Fruit fly (Drosophila melanogaster) whole organism, prepupa: Measurements from ENCODE around the gene meep.

Experiments
- Blimp-1 ChIP-seq: fragments of 200-800 bp; sonication (Bioruptor generic); optimal IDR thresholded peaks from 3 replicates; lab custom pipeline; 2017; ENCODE audit warnings: missing biosample characterization, missing genetic modification characterization, mild to moderate bottlenecking, moderate library complexity, missing genetic modification reagents
- CG10631 ChIP-seq: fragments of 200-800 bp; sonication (Bioruptor generic); optimal IDR thresholded peaks from 2 replicates; lab custom pipeline; 2016; ENCODE audit warnings: missing biosample characterization, missing genetic modification characterization
- CG10669 ChIP-seq: fragments of 200-800 bp; sonication (Bioruptor generic); optimal IDR thresholded peaks from 3 replicates; lab custom pipeline; 2018; ENCODE audit warnings: missing biosample characterization, mild to moderate bottlenecking, missing genetic modification characterization, moderate library complexity
- CG11762 ChIP-seq: fragments of 200-800 bp; sonication (Bioruptor generic); optimal IDR thresholded peaks from 3 replicates; lab custom pipeline; 2016; ENCODE audit warnings: missing biosample characterization, missing genetic modification characterization; ENCODE audit not compliant: insufficient read depth
- CG11902 ChIP-seq: fragments of 200-800 bp; sonication (Bioruptor generic); optimal IDR thresholded peaks from 3 replicates; lab custom pipeline; 2016; ENCODE audit warnings: missing biosample characterization, missing genetic modification characterization
- CG15336 ChIP-seq: fragments of 200-800 bp; sonication (Bioruptor generic); IDR thresholded peaks from 2 replicates; pipeline ENCODE4 v1.3.6; 2022; ENCODE audit warnings: missing biosample characterization, missing genetic modification characterization
- CG1621 ChIP-seq: fragments of 200-800 bp; sonication (Bioruptor generic); optimal IDR thresholded peaks from 3 replicates; lab custom pipeline; 2018; ENCODE audit warnings: missing biosample characterization, mild to moderate bottlenecking, missing genetic modification characterization
- CG3032 ChIP-seq: fragments of 200-800 bp; optimal IDR thresholded peaks from 2 replicates; lab custom pipeline; 2019; ENCODE audit warnings: missing biosample characterization, mild to moderate bottlenecking, missing genetic modification characterization, moderate library complexity
- CG31627 ChIP-seq: fragments of 200-800 bp; sonication (Bioruptor generic); optimal IDR thresholded peaks from 3 replicates; lab custom pipeline; 2016; ENCODE audit warnings: missing biosample characterization, missing genetic modification characterization
- CG32006 ChIP-seq: fragments of 200-800 bp; sonication (Bioruptor generic); optimal IDR thresholded peaks from 3 replicates; lab custom pipeline; 2017; ENCODE audit warnings: missing biosample characterization, mild to moderate bottlenecking, missing genetic modification characterization
- CG3919 ChIP-seq: fragments of 200-800 bp; sonication (Bioruptor generic); optimal IDR thresholded peaks from 3 replicates; lab custom pipeline; 2016; ENCODE audit warnings: missing biosample characterization, missing genetic modification characterization
- CG4318 ChIP-seq: fragments of 200-800 bp; sonication (Bioruptor generic); optimal IDR thresholded peaks from 3 replicates; lab custom pipeline; 2017; ENCODE audit warnings: missing biosample characterization, mild to moderate bottlenecking, missing genetic modification characterization
- CG6163 ChIP-seq: fragments of 200-800 bp; sonication (Bioruptor generic); IDR thresholded peaks from 3 replicates; pipeline ENCODE4 v1.3.6; 2022; ENCODE audit warnings: missing biosample characterization, missing genetic modification characterization
- CG6276 ChIP-seq: fragments of 200-800 bp; sonication (Bioruptor generic); optimal IDR thresholded peaks from 2 replicates; lab custom pipeline; 2017; ENCODE audit warnings: missing biosample characterization, mild to moderate bottlenecking, missing genetic modification characterization
- CG6792 ChIP-seq: fragments of 200-800 bp; sonication (Bioruptor generic); optimal IDR thresholded peaks from 3 replicates; lab custom pipeline; 2016; ENCODE audit warnings: missing biosample characterization, missing genetic modification characterization
- CG6854 ChIP-seq: fragments of 200-800 bp; sonication (Bioruptor generic); optimal IDR thresholded peaks from 2 replicates; lab custom pipeline; 2017; ENCODE audit warnings: missing biosample characterization, mild to moderate bottlenecking, missing genetic modification characterization
- CG8119 ChIP-seq: fragments of 200-800 bp; sonication (Bioruptor generic); IDR thresholded peaks from 3 replicates; pipeline ENCODE4 v1.3.6; 2022; ENCODE audit warnings: missing biosample characterization, missing genetic modification characterization
- CG9139 ChIP-seq: fragments of 200-800 bp; sonication (Bioruptor generic); optimal IDR thresholded peaks from 3 replicates; lab custom pipeline; 2017; ENCODE audit warnings: missing biosample characterization, mild to moderate bottlenecking, missing genetic modification characterization
- Eip75B ChIP-seq: fragments of 200-800 bp; sonication (Bioruptor generic); optimal IDR thresholded peaks from 3 replicates; lab custom pipeline; 2016; ENCODE audit warnings: missing biosample characterization, missing genetic modification characterization
- Eip78C ChIP-seq: fragments of 200-800 bp; sonication (Bioruptor generic); peaks from one replicate; lab custom pipeline; 2016; ENCODE audit warnings: missing biosample characterization, missing genetic modification characterization
- Eip93F ChIP-seq: fragments of 200-800 bp; sonication (Bioruptor generic); optimal IDR thresholded peaks from 2 replicates; lab custom pipeline; 2016; ENCODE audit warnings: missing biosample characterization, mild to moderate bottlenecking, missing genetic modification characterization
- Ets21C ChIP-seq: fragments of 200-800 bp; sonication (Bioruptor generic); optimal IDR thresholded peaks from 3 replicates; lab custom pipeline; 2016; ENCODE audit warnings: missing biosample characterization, missing genetic modification characterization
- Gug ChIP-seq: fragments of 200-800 bp; sonication (Bioruptor generic); IDR thresholded peaks from 2 replicates; pipeline ENCODE4 v1.3.6; 2022; ENCODE audit warnings: missing biosample characterization, missing genetic modification characterization
- Hr4 ChIP-seq: fragments of 200-800 bp; sonication (Bioruptor generic); optimal IDR thresholded peaks from 3 replicates; lab custom pipeline; 2016; ENCODE audit warnings: missing biosample characterization, missing genetic modification characterization
- OdsH ChIP-seq: fragments of 200-800 bp; sonication (Bioruptor generic); optimal IDR thresholded peaks from 3 replicates; lab custom pipeline; 2016; ENCODE audit warnings: missing biosample characterization, missing genetic modification characterization
- acj6 ChIP-seq: fragments of 200-800 bp; sonication (Bioruptor generic); optimal IDR thresholded peaks from 3 replicates; lab custom pipeline; 2016; ENCODE audit warnings: missing biosample characterization, missing genetic modification characterization
- dac ChIP-seq: fragments of 200-800 bp; sonication (Bioruptor generic); optimal IDR thresholded peaks from 2 replicates; lab custom pipeline; 2017; ENCODE audit warnings: missing biosample characterization, mild to moderate bottlenecking, missing genetic modification characterization
- dsx ChIP-seq: fragments of 200-800 bp; optimal IDR thresholded peaks from 3 replicates; lab custom pipeline; 2019; ENCODE audit warnings: missing biosample characterization, mild to moderate bottlenecking, missing genetic modification characterization, moderate library complexity; ENCODE audit not compliant: poor library complexity, severe bottlenecking
- eg ChIP-seq: fragments of 200-800 bp; sonication (Bioruptor generic); IDR thresholded peaks from 3 replicates; pipeline ENCODE4 v1.3.6; 2022; ENCODE audit warnings: missing biosample characterization, missing genetic modification characterization
- esn ChIP-seq: fragments of 200-800 bp; sonication (Bioruptor generic); optimal IDR thresholded peaks from 2 replicates; lab custom pipeline; 2016; ENCODE audit warnings: missing biosample characterization, mild to moderate bottlenecking, missing genetic modification characterization, moderate library complexity
- fd85E ChIP-seq: fragments of 200-800 bp; sonication (Bioruptor generic); optimal IDR thresholded peaks from 3 replicates; lab custom pipeline; 2016; ENCODE audit warnings: missing biosample characterization, missing genetic modification characterization
- fkh ChIP-seq: fragments of 200-800 bp; sonication (Bioruptor generic); optimal IDR thresholded peaks from 3 replicates; lab custom pipeline; 2017; ENCODE audit warnings: missing biosample characterization, mild to moderate bottlenecking, missing genetic modification characterization, moderate library complexity
- pdm3 ChIP-seq: fragments of 200-800 bp; sonication (Bioruptor generic); optimal IDR thresholded peaks from 3 replicates; lab custom pipeline; 2016; ENCODE audit warnings: missing biosample characterization, missing genetic modification characterization
- spab ChIP-seq: fragments of 200-800 bp; sonication (Bioruptor generic); optimal IDR thresholded peaks from 2 replicates; lab custom pipeline; 2017; ENCODE audit warnings: missing biosample characterization, mild to moderate bottlenecking, missing genetic modification characterization, missing genetic modification reagents
- ss ChIP-seq, 2 experiments: fragments of 200-800 bp; sonication (Bioruptor generic); optimal IDR thresholded peaks; 2 replicates in 1 of 2; 3 replicates in 1 of 2; lab custom pipeline; 2017 to 2018; ENCODE audit warnings: mild to moderate bottlenecking in 2 of 2, missing biosample characterization in 2 of 2, missing genetic modification characterization in 2 of 2, moderate library complexity in 1 of 2
- svp ChIP-seq: fragments of 200-800 bp; sonication (Bioruptor generic); peaks from one replicate; lab custom pipeline; 2016; ENCODE audit warnings: missing biosample characterization, missing genetic modification characterization
- topi ChIP-seq: fragments of 200-800 bp; sonication (Bioruptor generic); optimal IDR thresholded peaks from 3 replicates; lab custom pipeline; 2016; ENCODE audit warnings: missing biosample characterization, missing genetic modification characterization

Gene meep

DNA sequence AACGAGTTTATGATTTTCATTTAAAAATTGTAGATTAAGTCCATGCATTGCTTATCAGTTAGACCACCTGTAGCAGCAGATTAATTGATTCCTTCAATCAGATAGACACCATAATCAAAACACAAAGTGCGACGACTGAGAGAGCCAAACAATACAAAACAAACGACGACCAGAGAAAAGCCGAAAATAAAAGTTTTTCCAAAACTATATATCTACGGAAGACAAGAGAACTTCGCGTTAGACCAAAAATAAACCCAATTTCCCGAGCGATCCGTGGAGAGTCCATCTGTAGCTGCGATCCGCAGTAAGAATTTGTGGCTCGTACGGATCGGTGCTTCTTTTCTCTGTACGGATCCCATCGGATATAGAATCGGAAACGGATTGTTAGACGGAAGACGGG is 32.6 kb upstream of the meep start, which contains the start of gene galene:
TSS of gene galene (plus strand) at position 301 of the 400 bp plus-strand sequence.
- no peak for TF ChIP-seq ss (GFP tag; optimal IDR thresholded peaks at IDR 0.05; lab: Kevin White, UChicago)
- TF ChIP-seq CG9139 (GFP tag; lab: Kevin White, UChicago), result no peak
- no peak for TF ChIP-seq CG6854
- no peak for TF ChIP-seq CG10631 (GFP tag; lab: Kevin White, UChicago)
- TF ChIP-seq Hr4 (GFP tag; lab: Kevin White, UChicago), result no peak
- TF ChIP-seq Gug (GFP tag; lab: Robert Waterston, UW), result no peak
- no peak for TF ChIP-seq Blimp-1 (GFP tag; lab: Kevin White, UChicago)
- TF ChIP-seq CG3919, result no peak
- no peak for TF ChIP-seq fd85E (GFP tag; lab: Kevin White, UChicago)
- no peak for TF ChIP-seq esn (GFP tag; lab: Kevin White, UChicago)

DNA sequence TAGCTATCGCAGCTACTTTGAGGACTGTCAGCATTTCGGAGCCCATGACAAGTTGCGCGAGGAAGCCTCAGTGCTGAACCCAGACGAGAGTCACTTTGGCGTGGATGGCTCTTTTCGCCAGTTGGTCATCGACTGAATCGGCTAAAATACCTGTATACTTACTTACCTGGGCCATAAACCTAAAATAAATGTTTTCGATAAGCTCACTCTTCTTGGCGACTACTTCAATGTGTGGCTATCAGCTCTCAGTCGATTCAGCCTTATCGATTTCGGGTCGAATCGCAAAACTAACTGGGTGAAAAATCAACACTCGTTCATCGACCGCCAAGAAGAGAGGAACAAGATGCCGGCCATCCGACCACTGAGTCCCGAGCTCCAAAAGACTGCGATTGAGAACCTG is 31.0 kb upstream of the meep start, which contains the start of gene CG33966:
TSS of gene CG33966 (plus strand) at position 301 of the 400 bp plus-strand sequence.
- no peak for TF ChIP-seq Blimp-1 (GFP tag; lab: Kevin White, UChicago)
- TF ChIP-seq CG3032 (tag; lab: Kevin White, UChicago), result no peak
- TF ChIP-seq CG15336 (GFP tag; lab: Robert Waterston, UW), result no peak
- no peak for TF ChIP-seq topi (GFP tag; lab: Kevin White, UChicago)
- TF ChIP-seq CG31627 (GFP tag; lab: Kevin White, UChicago), result no peak
- TF ChIP-seq CG8119, result no peak
- no peak for TF ChIP-seq Eip75B
- no peak for TF ChIP-seq CG10669
- no peak for TF ChIP-seq spab (GFP tag; lab: Kevin White, UChicago)
- TF ChIP-seq svp (GFP tag; lab: Kevin White, UChicago), result no peak
- TF ChIP-seq CG3919, result no peak
- TF ChIP-seq CG6163 (GFP tag; lab: Robert Waterston, UW), result no peak
- TF ChIP-seq CG11762 (GFP tag; lab: Kevin White, UChicago), result no peak

DNA sequence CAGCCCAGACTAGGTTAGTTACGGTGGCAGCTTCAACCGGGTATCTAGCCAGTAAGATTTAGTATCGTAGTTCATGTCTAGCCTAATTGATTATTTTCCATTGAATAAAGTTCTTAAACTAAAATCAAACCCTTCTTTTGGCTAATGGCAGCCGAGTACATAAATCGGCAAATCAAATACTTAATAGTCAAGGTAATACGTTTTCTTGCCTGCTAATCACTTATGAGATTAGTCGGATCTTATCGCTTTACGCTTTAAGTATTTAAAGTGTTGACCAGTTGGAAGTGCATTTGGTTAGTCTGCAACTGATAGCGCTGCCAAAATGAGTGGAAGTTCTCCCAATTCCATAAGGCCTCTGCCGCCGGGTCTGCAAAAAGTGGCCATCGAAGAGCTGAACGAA is 29.7 kb upstream of the meep start, which contains the start of gene CG33965:
TSS of gene CG33965 (plus strand) at position 301 of the 400 bp plus-strand sequence.
- no peak for TF ChIP-seq fd85E (GFP tag; lab: Kevin White, UChicago)
- TF ChIP-seq dsx (GFP tag; lab: Kevin White, UChicago), result no peak
- TF ChIP-seq CG6792 (GFP tag; lab: Kevin White, UChicago), result no peak
- no peak for TF ChIP-seq CG1621 (tag; lab: Kevin White, UChicago)
- no peak for TF ChIP-seq CG9139 (GFP tag; lab: Kevin White, UChicago)
- TF ChIP-seq Eip75B, result no peak
- TF ChIP-seq CG11902, result no peak
- no peak for TF ChIP-seq Ets21C (GFP tag; lab: Kevin White, UChicago)
- no peak for TF ChIP-seq fkh (GFP tag; lab: Kevin White, UChicago)

DNA sequence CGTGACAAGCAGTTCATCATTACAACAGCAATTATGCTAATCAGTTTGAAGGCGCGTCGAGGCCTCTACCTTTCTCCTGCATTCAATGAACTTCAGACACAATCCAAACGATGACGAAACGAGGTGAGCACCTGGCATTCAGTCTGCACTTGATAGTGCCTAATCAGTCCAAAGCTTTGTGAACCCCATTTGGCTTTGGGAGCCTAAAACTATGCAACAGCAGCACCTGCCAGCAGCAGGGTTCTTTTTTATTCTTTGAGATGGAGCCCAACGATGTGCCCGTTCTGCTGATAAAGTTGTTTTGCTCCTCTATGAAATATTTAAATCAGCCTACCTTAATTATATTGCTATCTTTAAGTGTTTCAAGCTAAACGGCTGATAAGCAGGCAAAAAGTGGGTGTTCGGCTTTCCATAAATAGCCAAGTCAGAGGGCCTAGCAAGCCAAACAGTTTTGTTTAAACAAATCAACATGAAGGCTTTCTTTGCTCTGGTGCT is 24.5 kb upstream of the meep start, which contains the start of gene LysS:
TSS of gene LysS (plus strand) at position 445 of the 495 bp plus-strand sequence.
- TF ChIP-seq acj6 (GFP tag; lab: Kevin White, UChicago), result no peak
- TF ChIP-seq pdm3 (GFP tag; lab: Kevin White, UChicago), result no peak
- no peak for TF ChIP-seq fkh (GFP tag; lab: Kevin White, UChicago)
- TF ChIP-seq CG3919, result no peak
- TF ChIP-seq, all 60 proteins: peak for 0

DNA sequence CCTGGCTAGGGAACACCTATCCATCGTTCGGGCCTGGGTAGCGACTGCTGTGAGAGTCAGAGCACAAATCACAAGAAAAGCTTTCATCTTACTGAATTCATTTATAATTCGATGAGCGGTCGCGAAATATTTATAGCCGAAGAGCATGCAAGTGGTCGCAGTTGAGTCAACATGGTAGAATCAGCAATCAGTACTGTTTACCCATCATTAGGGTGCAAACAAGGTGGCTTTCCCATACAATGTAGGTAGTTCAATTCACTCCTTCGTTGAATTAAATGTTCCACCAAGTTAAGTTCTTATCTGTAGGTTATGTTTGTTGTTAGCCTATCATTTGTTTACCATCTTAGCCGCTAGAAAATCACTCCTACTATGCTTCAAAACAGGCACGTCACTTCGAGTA is 15.8 kb upstream of the meep start, which contains the start of gene LysP:
TSS of gene LysP (minus strand) at position 101 of the 400 bp plus-strand sequence.
- TF ChIP-seq dac (GFP tag; lab: Kevin White, UChicago), result no peak
- TF ChIP-seq svp (GFP tag; lab: Kevin White, UChicago), result peak; percentile 32
- TF ChIP-seq, all 60 proteins: peak for 1

DNA sequence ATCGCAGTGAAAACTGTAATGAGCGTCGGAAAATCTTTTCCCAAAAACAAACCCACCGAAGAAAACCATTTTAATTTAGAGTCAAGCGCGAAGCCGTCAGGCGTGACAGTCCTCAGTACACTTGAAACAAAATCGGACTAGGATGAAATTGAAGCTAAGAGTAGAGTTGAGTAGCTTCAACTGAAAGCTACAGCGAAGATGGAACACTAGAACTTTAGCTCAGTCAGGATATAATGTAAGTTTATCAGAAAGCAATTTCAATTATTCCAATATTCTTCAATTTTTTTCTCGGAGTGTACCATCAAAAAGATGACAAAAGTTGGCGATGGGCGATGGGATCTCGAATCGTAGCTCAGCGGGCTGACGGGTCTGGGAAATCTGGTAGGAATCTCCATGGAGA is 13.6 kb upstream of the meep start:
- peak; percentile 10 for TF ChIP-seq svp (GFP tag; lab: Kevin White, UChicago)
- peak; percentile 46 for TF ChIP-seq CG4318 (GFP tag; lab: Kevin White, UChicago)
- no peak for TF ChIP-seq Eip93F (GFP tag; lab: Kevin White, UChicago)
- peak; percentile 45; the same call in 2 of the 3 replicates for TF ChIP-seq CG6163 (GFP tag; lab: Robert Waterston, UW)
- TF ChIP-seq CG6792 (GFP tag; lab: Kevin White, UChicago), result no peak
- TF ChIP-seq dac (GFP tag; lab: Kevin White, UChicago), result peak; percentile 17
- no peak for TF ChIP-seq topi (GFP tag; lab: Kevin White, UChicago)
- TF ChIP-seq CG8119, result peak; percentile 54; the same call in 2 of the 3 replicates
- no peak for TF ChIP-seq CG11762 (GFP tag; lab: Kevin White, UChicago)
- TF ChIP-seq eg (GFP tag; lab: Robert Waterston, UW), result peak; percentile 62
- peak; percentile 68 for TF ChIP-seq Hr4 (GFP tag; lab: Kevin White, UChicago)
- TF ChIP-seq Eip78C (GFP tag; lab: Kevin White, UChicago), result peak; percentile 6
- no peak for TF ChIP-seq OdsH (GFP tag; lab: Kevin White, UChicago)
- TF ChIP-seq CG32006 (GFP tag; lab: Kevin White, UChicago), result peak; percentile 72
- TF ChIP-seq CG6276 (GFP tag; lab: Kevin White, UChicago), result peak; percentile 26
- no peak for TF ChIP-seq pdm3 (GFP tag; lab: Kevin White, UChicago)
- peak; percentile 64 for TF ChIP-seq CG15336 (GFP tag; lab: Robert Waterston, UW)
